Worm (Caenorhabditis elegans): ENCODE measurements around the gene srh-243.

The srh-243 gene

DNA sequence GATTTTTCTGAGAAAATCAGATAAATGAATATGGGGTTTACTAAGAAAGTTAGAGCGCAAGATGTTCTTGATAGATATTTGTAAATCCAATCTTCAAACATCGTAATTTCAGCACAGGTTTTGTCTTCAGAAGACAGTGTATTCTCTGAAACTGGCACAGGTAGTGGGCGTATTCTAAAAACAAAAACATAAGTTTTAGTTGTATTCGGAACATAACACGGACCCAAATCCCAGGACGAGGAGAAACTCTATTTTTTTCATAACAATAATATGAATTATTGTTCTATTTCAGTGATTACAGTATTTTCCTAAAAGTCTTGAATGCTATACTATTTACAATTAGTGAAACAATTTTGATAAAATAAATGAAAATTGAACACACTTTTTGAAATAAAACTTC is 33.7 kb upstream of the srh-243 start, which contains the start of gene srj-45:
Gene srj-45 (minus strand): TSS at position 101 of the 400 bp plus-strand sequence.
- TF ChIP-seq nhr-111 (GFP tag; optimal IDR thresholded peaks at IDR 0.05) (no peak), nhr-42 (GFP tag; IDR thresholded peaks at IDR 0.05) (no peak), nhr-11 (tag; optimal IDR thresholded peaks at IDR 0.05) (no peak), nhr-76 (tag; optimal IDR thresholded peaks at IDR 0.05) (no peak), F26F4.8 (GFP tag; conservative IDR thresholded peaks at IDR 0.05) (no peak), ZK337.2 (GFP tag; IDR thresholded peaks at IDR 0.05) (no peak), unc-130 (GFP tag; optimal IDR thresholded peaks at IDR 0.05) (no peak), F37D6.2 (tag; optimal IDR thresholded peaks at IDR 0.05) (no peak), egl-27 (tag; optimal IDR thresholded peaks at IDR 0.05) (no peak), madf-5 (GFP tag; IDR thresholded peaks at IDR 0.05) (no peak), nhr-48 (tag; optimal IDR thresholded peaks at IDR 0.05) (no peak)

DNA sequence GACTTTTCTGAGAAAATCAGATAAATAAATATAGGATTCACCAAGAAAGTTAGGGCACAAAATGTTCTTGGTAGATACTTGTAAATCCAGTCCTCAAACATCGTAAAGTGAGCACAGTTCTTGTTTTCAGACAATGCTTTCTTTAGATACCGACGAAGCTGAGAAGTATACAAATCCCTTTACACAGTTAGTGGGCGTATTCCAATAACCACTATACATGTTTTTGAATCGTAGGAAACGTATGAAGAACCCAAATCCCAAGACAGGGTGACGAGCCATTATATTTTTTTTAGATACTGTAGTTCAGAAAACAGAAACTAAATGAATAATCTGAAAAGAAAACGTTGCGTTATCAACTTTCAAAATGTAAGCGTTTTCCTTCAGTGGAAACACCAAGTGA is 24.5 kb upstream of the srh-243 start, which contains the start of gene srj-44:
Gene srj-44 (minus strand): TSS at position 101 of the 400 bp plus-strand sequence.
- TF ChIP-seq Y105C5A.15 (GFP tag; IDR thresholded peaks at IDR 0.05): no peak
- TF ChIP-seq mdl-1 (tag; optimal IDR thresholded peaks at IDR 0.05): no peak
- TF ChIP-seq zfp-2 (tag; optimal IDR thresholded peaks at IDR 0.05): no peak
- no peak for TF ChIP-seq nhr-77 (tag; optimal IDR thresholded peaks at IDR 0.05)
- TF ChIP-seq gei-8 (GFP tag; optimal IDR thresholded peaks at IDR 0.05): no peak
- TF ChIP-seq ceh-62 (tag; optimal IDR thresholded peaks at IDR 0.05): no peak
- no peak for TF ChIP-seq ctbp-1 (GFP tag; IDR thresholded peaks at IDR 0.05)
- no peak for TF ChIP-seq madf-5 (GFP tag; IDR thresholded peaks at IDR 0.05)
- TF ChIP-seq egl-27 (tag; optimal IDR thresholded peaks at IDR 0.05): no peak
- TF ChIP-seq attf-4 (tag; optimal IDR thresholded peaks at IDR 0.05): no peak
- TF ChIP-seq mxl-2 (GFP tag; conservative IDR thresholded peaks at IDR 0.05): no peak
- no peak for TF ChIP-seq fkh-10 (GFP tag; optimal IDR thresholded peaks at IDR 0.05)
- TF ChIP-seq ceh-28 (tag; optimal IDR thresholded peaks at IDR 0.05): no peak
- no peak for TF ChIP-seq daf-12 (tag; optimal IDR thresholded peaks at IDR 0.05)
- no peak for TF ChIP-seq ama-1 (optimal IDR thresholded peaks at IDR 0.05)
- TF ChIP-seq spr-1 (tag; optimal IDR thresholded peaks at IDR 0.05): no peak
- TF ChIP-seq saeg-2 (GFP tag; IDR thresholded peaks at IDR 0.05): no peak
- no peak for TF ChIP-seq hif-1 (tag; optimal IDR thresholded peaks at IDR 0.05)
- no peak for TF ChIP-seq Y75B8A.6 (GFP tag; IDR thresholded peaks at IDR 0.05)
- TF ChIP-seq dve-1 (tag; optimal IDR thresholded peaks at IDR 0.05; ENCODE audit: insufficient read depth): no peak

DNA sequence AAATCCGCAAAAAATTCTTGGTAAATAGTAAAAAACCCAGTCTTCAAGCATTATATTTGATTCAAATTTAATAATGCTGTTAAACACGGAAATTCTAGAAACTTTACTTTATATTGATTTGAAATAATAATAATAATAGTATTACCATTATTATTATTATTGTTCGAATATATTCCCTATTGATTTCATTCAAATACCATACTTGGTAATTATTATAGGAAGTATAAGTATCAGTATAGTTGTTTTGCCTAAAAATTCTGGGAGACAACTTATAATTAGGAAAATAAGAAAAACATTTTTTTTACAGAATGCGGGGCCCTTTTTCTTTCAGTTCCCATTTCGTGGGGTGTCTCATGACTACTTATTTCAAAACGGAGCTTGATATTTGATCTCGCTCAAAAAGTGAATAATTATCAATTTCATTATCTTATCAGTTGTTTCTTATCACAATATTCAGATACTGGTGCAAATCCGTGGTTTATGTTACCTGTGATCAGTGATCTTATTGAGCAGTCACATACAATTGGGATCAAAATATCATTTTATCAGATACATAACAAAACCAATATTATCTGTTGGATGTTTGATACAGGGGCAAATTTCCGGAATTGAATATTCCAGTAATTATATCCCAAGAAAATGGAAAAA is 21.8 kb upstream of the srh-243 start, which contains the start of gene srj-49:
Gene srj-49 (minus strand): TSS at position 51 of the 648 bp plus-strand sequence.
- TF ChIP-seq snpc-1.2 (GFP tag; IDR thresholded peaks at IDR 0.05) (no peak), zag-1 (tag; optimal IDR thresholded peaks at IDR 0.05) (no peak), ZK546.5 (tag; optimal IDR thresholded peaks at IDR 0.05) (no peak), dpl-1 (GFP tag; optimal IDR thresholded peaks at IDR 0.05) (no peak), fos-1 (tag; optimal IDR thresholded peaks at IDR 0.05) (no peak), nhr-41 (GFP tag; IDR thresholded peaks at IDR 0.05) (no peak), mxl-2 (GFP tag; conservative IDR thresholded peaks at IDR 0.05) (no peak), arid-1 (GFP tag; conservative IDR thresholded peaks at IDR 0.05) (no peak), saeg-2 (GFP tag; IDR thresholded peaks at IDR 0.05) (no peak), ztf-7 (tag; optimal IDR thresholded peaks at IDR 0.05) (no peak), egl-27 (tag; optimal IDR thresholded peaks at IDR 0.05) (no peak), set-16 (GFP tag; IDR thresholded peaks at IDR 0.05) (no peak), nhr-28 (tag; optimal IDR thresholded peaks at IDR 0.05) (peak; percentile 68), lir-3 (tag; optimal IDR thresholded peaks at IDR 0.05) (no peak), nhr-42 (GFP tag; IDR thresholded peaks at IDR 0.05) (no peak), dve-1 (tag; optimal IDR thresholded peaks at IDR 0.05; ENCODE audit: insufficient read depth) (no peak), tra-1 (GFP tag; IDR thresholded peaks at IDR 0.05) (no peak), zip-11 (GFP tag; IDR thresholded peaks at IDR 0.05) (no peak), Y48G9A.11 (GFP tag; IDR thresholded peaks at IDR 0.05) (no peak), hlh-30 (tag; optimal IDR thresholded peaks at IDR 0.05; ENCODE audit: insufficient read depth) (no peak), dmd-6 (GFP tag; IDR thresholded peaks at IDR 0.05) (peak; percentile 91), daf-16 (GFP tag; optimal IDR thresholded peaks at IDR 0.05) (no peak), daf-16 (tag; optimal IDR thresholded peaks at IDR 0.05) (peak; percentile 56), nhr-25 (tag; optimal IDR thresholded peaks at IDR 0.05; ENCODE audit: borderline replicate concordance, insufficient read depth) (no peak), Y105C5A.15 (GFP tag; IDR thresholded peaks at IDR 0.05) (no peak)

Data from whole organism, L4 larva.